Worm (Caenorhabditis elegans) whole organism, L1 larva: ENCODE measurements around the gene K01B6.3.

ENCODE experiments used
- aly-2 ChIP-seq: fragments of 150-350 bp; optimal IDR thresholded peaks from 2 replicates; lab custom pipeline; 2014; ENCODE audit warnings: missing biosample characterization, missing genetic modification characterization
- ces-1 ChIP-seq: fragments of 150-350 bp; optimal IDR thresholded peaks from 2 replicates; lab custom pipeline; 2014; ENCODE audit warnings: missing biosample characterization, missing genetic modification reagents, missing genetic modification characterization
- dsc-1 ChIP-seq: sonication (generic microtip); optimal IDR thresholded peaks from 2 replicates; lab custom pipeline; 2016; ENCODE audit warnings: mild to moderate bottlenecking, missing genetic modification characterization, missing compliant biosample characterization
- fkh-10 ChIP-seq: sonication (generic microtip); optimal IDR thresholded peaks from 2 replicates; lab custom pipeline; 2017; ENCODE audit warnings: missing biosample characterization, missing genetic modification reagents, missing genetic modification characterization
- fos-1 ChIP-seq: fragments of 150-350 bp; optimal IDR thresholded peaks from 2 replicates; lab custom pipeline; 2014; ENCODE audit warnings: missing biosample characterization, missing genetic modification characterization
- nhr-12 ChIP-seq: sonication (generic microtip); optimal IDR thresholded peaks from 2 replicates; lab custom pipeline; 2017; ENCODE audit warnings: missing biosample characterization, missing genetic modification characterization
- pax-3 ChIP-seq: fragments of 200-800 bp; sonication (Bioruptor generic); optimal IDR thresholded peaks from 2 replicates; lab custom pipeline; 2018; ENCODE audit warnings: mild to moderate bottlenecking, missing genetic modification characterization, moderate library complexity, missing compliant biosample characterization
- swsn-7 ChIP-seq: sonication (generic microtip); optimal IDR thresholded peaks from 2 replicates; lab custom pipeline; 2016; ENCODE audit warnings: missing genetic modification characterization, missing compliant biosample characterization
- ztf-4 ChIP-seq: fragments of 150-350 bp; optimal IDR thresholded peaks from 2 replicates; lab custom pipeline; 2014; ENCODE audit warnings: missing biosample characterization, missing genetic modification characterization

DNA sequence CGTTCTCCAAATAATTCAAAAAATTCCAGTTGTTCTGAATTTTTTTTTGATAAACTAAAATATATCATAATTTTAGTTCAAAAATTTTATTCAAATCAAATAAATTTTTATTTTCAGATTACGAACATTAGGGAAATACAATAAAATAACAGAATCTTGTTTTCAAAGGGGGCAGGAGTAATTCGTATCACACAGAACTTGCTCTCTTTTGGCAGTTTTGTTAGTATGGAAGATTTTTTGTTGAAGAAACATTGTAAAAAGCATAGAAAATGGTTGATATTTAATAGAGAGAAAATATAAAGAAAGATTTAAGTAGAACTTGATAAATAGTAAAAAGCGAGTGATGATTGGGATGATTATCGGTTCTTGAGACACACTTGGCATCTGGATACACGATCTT, 36.8 kb downstream of the K01B6.3 start:
- TF ChIP-seq ztf-4 (tag; lab: Kevin White, UChicago) (no peak), dsc-1 (tag; lab: Kevin White, UChicago) (no peak), aly-2 (tag; lab: Kevin White, UChicago) (no peak), fos-1 (tag; lab: Kevin White, UChicago) (no peak), nhr-12 (no peak), pax-3 (tag; lab: Kevin White, UChicago) (no peak), fkh-10 (GFP tag; lab: Kevin White, UChicago) (no peak), swsn-7 (tag; lab: Kevin White, UChicago) (no peak), ces-1 (GFP tag; lab: Kevin White, UChicago) (no peak)
